Worm (Caenorhabditis elegans): ENCODE measurements around the gene mca-3.
"Not testable (repeated sequence)": the region's sequence is repeated elsewhere in the genome, so short reads cannot be mapped to it uniquely, and the experiment has no call there.

The mca-3 gene

ce11 chrIV:3133099-3133817 lies at the start of gene mca-3:
TSS of gene mca-3 (minus strand) at chrIV:3133149.
- TF ChIP-seq nhr-237 (tag; optimal IDR thresholded peaks at IDR 0.05), result no peak
- TF ChIP-seq nhr-12 (tag; optimal IDR thresholded peaks at IDR 0.05), result no peak
- TF ChIP-seq sptf-1 (tag; optimal IDR thresholded peaks at IDR 0.05), result no peak
- TF ChIP-seq ztf-11 (tag; optimal IDR thresholded peaks at IDR 0.05), result no peak
- no peak for TF ChIP-seq nhr-76 (tag; optimal IDR thresholded peaks at IDR 0.05)
- no peak for TF ChIP-seq lin-32 (GFP tag; optimal IDR thresholded peaks at IDR 0.05)
- TF ChIP-seq mep-1 (tag; optimal IDR thresholded peaks at IDR 0.05), result no peak
- TF ChIP-seq zip-8 (tag; optimal IDR thresholded peaks at IDR 0.05), result no peak
- no peak for TF ChIP-seq hlh-1 (tag; optimal IDR thresholded peaks at IDR 0.05)
- no peak for TF ChIP-seq ceh-83 (GFP tag; optimal IDR thresholded peaks at IDR 0.05)
- no peak for TF ChIP-seq unc-39 (tag; optimal IDR thresholded peaks at IDR 0.05)
- TF ChIP-seq ceh-39 (tag; optimal IDR thresholded peaks at IDR 0.05), result no peak
- TF ChIP-seq elt-3 (tag; optimal IDR thresholded peaks at IDR 0.05), result no peak
- no peak for TF ChIP-seq sem-2 (GFP tag; optimal IDR thresholded peaks at IDR 0.05)
- no peak for TF ChIP-seq drap-1 (GFP tag; optimal IDR thresholded peaks at IDR 0.05)

DNA sequence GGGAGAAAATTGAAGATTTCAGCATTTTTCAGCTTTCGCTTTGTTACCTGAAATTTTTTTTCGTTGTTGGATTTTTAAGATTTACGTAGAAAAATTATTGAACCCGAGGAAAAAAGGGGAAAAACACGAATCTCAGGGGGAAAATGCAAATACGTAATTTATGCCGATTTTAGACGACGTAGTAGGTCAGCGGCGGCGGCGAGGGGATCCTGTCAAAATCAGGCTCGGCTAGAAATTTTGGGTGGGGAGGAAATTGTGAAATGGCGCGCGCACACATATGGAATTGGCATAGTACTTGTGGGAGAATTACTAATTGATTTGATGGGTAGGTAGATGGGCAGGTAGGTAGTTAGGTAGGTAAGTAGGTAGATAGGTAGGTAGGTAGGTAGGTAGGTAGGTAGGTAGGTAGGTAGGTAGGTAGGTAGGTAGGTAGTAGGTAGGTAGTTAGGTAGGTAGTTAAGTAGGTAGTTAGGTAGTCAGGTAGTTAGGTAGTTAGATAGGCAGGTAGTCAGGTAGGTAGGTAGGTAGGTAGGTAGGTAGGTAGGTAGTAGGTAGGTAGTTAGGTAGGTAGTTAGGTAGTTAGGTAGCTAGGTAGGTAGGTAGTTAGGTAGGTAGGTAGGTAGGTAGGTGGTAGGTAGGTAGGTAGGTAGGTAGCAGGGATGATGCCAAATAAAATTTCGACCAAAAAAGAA lies 43.3 kb upstream of the mca-3 start, which contains the start of gene nlp-81:
Gene nlp-81, minus strand, starts transcription at position 51 of the 692 bp plus-strand sequence.
- TF ChIP-seq hlh-1 (tag; optimal IDR thresholded peaks at IDR 0.05), result no peak
- peak; percentile 66 for TF ChIP-seq sptf-1 (tag; optimal IDR thresholded peaks at IDR 0.05)

- TF ChIP-seq sem-2 (GFP tag; optimal IDR thresholded peaks at IDR 0.05); ceh-83 (GFP tag; optimal IDR thresholded peaks at IDR 0.05); elt-3 (tag; optimal IDR thresholded peaks at IDR 0.05): not testable (repeated sequence)
These were observed 39.6 kb upstream of the mca-3 start, which contains the start of gene Y67D8B.1 for ce11 chrIV:3172510-3172909. TSS of gene Y67D8B.1 (minus strand) at chrIV:3172610.

- peak; percentile 79 for TF ChIP-seq unc-120 (tag; optimal IDR thresholded peaks at IDR 0.05; ENCODE audit: poor library complexity, severe bottlenecking)
- no peak for TF ChIP-seq ceh-43 (GFP tag; optimal IDR thresholded peaks at IDR 0.05)
- peak; percentile 93 for TF ChIP-seq hlh-1 (tag; optimal IDR thresholded peaks at IDR 0.05)
- TF ChIP-seq unc-62 (GFP tag; optimal IDR thresholded peaks at IDR 0.05), result peak; percentile 49
- TF ChIP-seq snpc-4 (tag; optimal IDR thresholded peaks at IDR 0.05), result no peak
These were observed 35.8 kb upstream of the mca-3 start for ce11 chrIV:3168656-3169216.

ce11 chrIV:3166896-3167295 lies 33.9 kb upstream of the mca-3 start:
- TF ChIP-seq lsy-2 (tag; optimal IDR thresholded peaks at IDR 0.05), result no peak
- no peak for TF ChIP-seq bed-3 (GFP tag; optimal IDR thresholded peaks at IDR 0.05)
- TF ChIP-seq zip-8 (tag; optimal IDR thresholded peaks at IDR 0.05), result no peak
- no peak for TF ChIP-seq drap-1 (GFP tag; optimal IDR thresholded peaks at IDR 0.05)
- no peak for TF ChIP-seq mep-1 (tag; optimal IDR thresholded peaks at IDR 0.05)
- no peak for TF ChIP-seq flh-1 (GFP tag; optimal IDR thresholded peaks at IDR 0.05)
- TF ChIP-seq ceh-83 (GFP tag; optimal IDR thresholded peaks at IDR 0.05), result no peak
- no peak for TF ChIP-seq sptf-1 (tag; optimal IDR thresholded peaks at IDR 0.05)
- no peak for TF ChIP-seq M03D4.4 (tag; optimal IDR thresholded peaks at IDR 0.05)
- no peak for TF ChIP-seq snpc-4 (tag; optimal IDR thresholded peaks at IDR 0.05)
- no peak for TF ChIP-seq unc-62 (GFP tag; optimal IDR thresholded peaks at IDR 0.05)
- TF ChIP-seq nhr-2 (tag; optimal IDR thresholded peaks at IDR 0.05), result no peak
- no peak for TF ChIP-seq lin-32 (GFP tag; optimal IDR thresholded peaks at IDR 0.05)
- TF ChIP-seq lin-13 (tag; optimal IDR thresholded peaks at IDR 0.05), result no peak
- no peak for TF ChIP-seq unc-120 (tag; optimal IDR thresholded peaks at IDR 0.05; ENCODE audit: poor library complexity, severe bottlenecking)
- TF ChIP-seq tbx-8 (GFP tag; optimal IDR thresholded peaks at IDR 0.05), result no peak
- no peak for TF ChIP-seq nhr-237 (tag; optimal IDR thresholded peaks at IDR 0.05)
- TF ChIP-seq elt-3 (tag; optimal IDR thresholded peaks at IDR 0.05), result no peak

ce11 chrIV:3165365-3165764 lies 32.4 kb upstream of the mca-3 start:
- TF ChIP-seq nhr-28 (tag; optimal IDR thresholded peaks at IDR 0.05), result no peak
- no peak for TF ChIP-seq mab-5 (tag; optimal IDR thresholded peaks at IDR 0.05)
- no peak for TF ChIP-seq ztf-11 (tag; optimal IDR thresholded peaks at IDR 0.05)
- no peak for TF ChIP-seq ces-1 (GFP tag; optimal IDR thresholded peaks at IDR 0.05)
- TF ChIP-seq bed-3 (GFP tag; optimal IDR thresholded peaks at IDR 0.05), result no peak
- peak; percentile 5 for TF ChIP-seq sptf-1 (tag; optimal IDR thresholded peaks at IDR 0.05)
- no peak for TF ChIP-seq flh-1 (GFP tag; optimal IDR thresholded peaks at IDR 0.05)
